Worm (Caenorhabditis elegans) whole organism, L3 larva: Measurements from ENCODE around the gene F49F1.11.
"Not testable (repeated sequence)": the region's sequence is repeated elsewhere in the genome, so short reads cannot be mapped to it uniquely, and the experiment has no call there.

Source experiments
- R02D3.7 ChIP-seq: fragments of 150-350 bp; optimal IDR thresholded peaks from 2 replicates; lab custom pipeline; 2014; ENCODE audit warnings: missing biosample characterization, missing genetic modification characterization
- ama-1 ChIP-seq: fragments of 150-350 bp; optimal IDR thresholded peaks from 2 replicates; lab custom pipeline; 2018
- ceh-28 ChIP-seq: fragments of 150-350 bp; optimal IDR thresholded peaks from 2 replicates; lab custom pipeline; 2014; ENCODE audit warnings: missing biosample characterization, missing genetic modification reagents, missing genetic modification characterization
- ceh-82 ChIP-seq: fragments of 150-350 bp; optimal IDR thresholded peaks from 2 replicates; lab custom pipeline; 2014; ENCODE audit warnings: missing biosample characterization, missing genetic modification characterization
- ceh-9 ChIP-seq: sonication (generic microtip); optimal IDR thresholded peaks from 2 replicates; lab custom pipeline; 2018; ENCODE audit warnings: missing biosample characterization, missing genetic modification characterization
- daf-12 ChIP-seq: fragments of 150-350 bp; optimal IDR thresholded peaks from 2 replicates; lab custom pipeline; 2014; ENCODE audit warnings: missing biosample characterization, missing genetic modification reagents, missing genetic modification characterization
- egl-27 ChIP-seq: sonication (generic microtip); optimal IDR thresholded peaks from 4 replicates; lab custom pipeline; 2017; ENCODE audit warnings: missing biosample characterization, missing genetic modification reagents, missing genetic modification characterization
- elt-1 ChIP-seq: fragments of 150-350 bp; optimal IDR thresholded peaks from 2 replicates; lab custom pipeline; 2014; ENCODE audit warnings: missing biosample characterization, missing genetic modification characterization
- elt-3 ChIP-seq, 3 experiments: fragments of 150-350 bp in 1 of 3; sonication (generic microtip) in 2 of 3; optimal IDR thresholded peaks; 2 replicates in 2 of 3; 4 replicates in 1 of 3; lab custom pipeline; 2014 to 2017; ENCODE audit warnings: missing biosample characterization in 3 of 3, missing genetic modification characterization in 3 of 3
- fkh-2 ChIP-seq: fragments of 150-350 bp; optimal IDR thresholded peaks from 2 replicates; lab custom pipeline; 2014; ENCODE audit warnings: missing biosample characterization, missing genetic modification reagents, missing genetic modification characterization
- jun-1 ChIP-seq: fragments of 150-350 bp; optimal IDR thresholded peaks from 2 replicates; lab custom pipeline; 2014; ENCODE audit warnings: missing biosample characterization, missing genetic modification reagents, missing genetic modification characterization
- lin-15B ChIP-seq: fragments of 150-350 bp; optimal IDR thresholded peaks from 2 replicates; lab custom pipeline; 2014; ENCODE audit warnings: missing biosample characterization, missing genetic modification characterization
- mdl-1 ChIP-seq: fragments of 150-350 bp; optimal IDR thresholded peaks from 2 replicates; lab custom pipeline; 2014; ENCODE audit warnings: missing biosample characterization, missing genetic modification characterization
- nfya-1 ChIP-seq: sonication (generic microtip); optimal IDR thresholded peaks from 2 replicates; lab custom pipeline; 2017; ENCODE audit warnings: missing genetic modification characterization, mild to moderate bottlenecking, missing compliant biosample characterization, antibody characterized with exemption, moderate library complexity; ENCODE audit not compliant: insufficient read depth
- nhr-11 ChIP-seq: fragments of 150-350 bp; optimal IDR thresholded peaks from 2 replicates; lab custom pipeline; 2014; ENCODE audit warnings: missing biosample characterization, missing genetic modification characterization
- nhr-23 ChIP-seq: fragments of 150-350 bp; optimal IDR thresholded peaks from 2 replicates; lab custom pipeline; 2014; ENCODE audit warnings: missing biosample characterization, missing genetic modification reagents, missing genetic modification characterization
- nhr-237 ChIP-seq: fragments of 150-350 bp; optimal IDR thresholded peaks from 2 replicates; lab custom pipeline; 2014; ENCODE audit warnings: missing biosample characterization, missing genetic modification characterization
- nhr-28 ChIP-seq: fragments of 150-350 bp; optimal IDR thresholded peaks from 2 replicates; lab custom pipeline; 2014; ENCODE audit warnings: missing biosample characterization, missing genetic modification characterization
- nhr-43 ChIP-seq: sonication (generic microtip); optimal IDR thresholded peaks from 2 replicates; lab custom pipeline; 2016; ENCODE audit warnings: mild to moderate bottlenecking, missing genetic modification characterization, missing compliant biosample characterization; ENCODE audit not compliant: poor library complexity, severe bottlenecking
- nhr-77 ChIP-seq: fragments of 150-350 bp; optimal IDR thresholded peaks from 2 replicates; lab custom pipeline; 2014; ENCODE audit warnings: missing biosample characterization, missing genetic modification characterization
- pqm-1 ChIP-seq: fragments of 150-350 bp; optimal IDR thresholded peaks from 2 replicates; lab custom pipeline; 2017; ENCODE audit warnings: missing biosample characterization, missing genetic modification characterization, inconsistent platforms
- snpc-4 ChIP-seq: fragments of 150-350 bp; optimal IDR thresholded peaks from 2 replicates; lab custom pipeline; 2014; ENCODE audit warnings: missing biosample characterization, missing genetic modification characterization
- unc-39 ChIP-seq: sonication (generic microtip); optimal IDR thresholded peaks from 4 replicates; lab custom pipeline; 2017; ENCODE audit warnings: missing biosample characterization, missing genetic modification characterization
- unc-62 ChIP-seq: fragments of 150-350 bp; sonication (generic microtip); optimal IDR thresholded peaks from 4 replicates; lab custom pipeline; 2014; ENCODE audit warnings: missing biosample characterization, missing genetic modification reagents, missing genetic modification characterization
- zag-1 ChIP-seq: fragments of 150-350 bp; optimal IDR thresholded peaks from 2 replicates; lab custom pipeline; 2014; ENCODE audit warnings: missing biosample characterization, missing genetic modification characterization
- ztf-11 ChIP-seq: fragments of 150-350 bp; optimal IDR thresholded peaks from 2 replicates; lab custom pipeline; 2014; ENCODE audit warnings: missing biosample characterization, missing genetic modification characterization

The F49F1.11 gene

ce11 chrIV:4141311-4141710 lies at the start of gene F49F1.11:
F49F1.11 (minus strand) TSS chrIV:4141411.
- TF ChIP-seq mdl-1 (tag; lab: Kevin White, UChicago) (no peak), ceh-28 (tag; lab: Kevin White, UChicago) (no peak), elt-1 (tag; lab: Kevin White, UChicago) (no peak), nhr-11 (tag; lab: Kevin White, UChicago) (no peak), R02D3.7 (tag; lab: Kevin White, UChicago) (no peak)

ce11 chrIV:4186099-4186498 lies 44.9 kb upstream of the F49F1.11 start, which contains the start of gene K08D10.11:
K08D10.11 (minus strand) TSS chrIV:4186199.
- TF ChIP-seq unc-62 (GFP tag; lab: Kevin White, UChicago); fkh-2 (tag; lab: Kevin White, UChicago); nhr-28 (tag; lab: Kevin White, UChicago): not testable (repeated sequence)

ce11 chrIV:4184767-4185166 lies 43.6 kb upstream of the F49F1.11 start:
- TF ChIP-seq nhr-43 (tag; lab: Kevin White, UChicago) (peak; percentile 11), lin-15B (tag; lab: Kevin White, UChicago) (peak; percentile 61)
- TF ChIP-seq, all 47 proteins: peak for 2; not testable (repeated sequence) for 45

ce11 chrIV:4178424-4178823 lies 37.2 kb upstream of the F49F1.11 start, which contains the start of gene tsen-34:
tsen-34 (plus strand) TSS chrIV:4178457.
- no peak for TF ChIP-seq nhr-23

- TF ChIP-seq snpc-4 (tag; lab: Kevin White, UChicago) (no peak), lin-15B (tag; lab: Kevin White, UChicago) (peak; percentile 19)
Measured at ce11 chrIV:4177560-4177959, 36.3 kb upstream of the F49F1.11 start.

ce11 chrIV:4176659-4177058 lies 35.4 kb upstream of the F49F1.11 start:
- TF ChIP-seq egl-27 (tag; lab: Kevin White, UChicago): no peak
- TF ChIP-seq nfya-1 (tag; lab: Kevin White, UChicago): no peak
- no peak for TF ChIP-seq nhr-77

- no peak for TF ChIP-seq lin-15B (tag; lab: Kevin White, UChicago)
- no peak for TF ChIP-seq elt-3 (tag; optimal IDR thresholded peaks at IDR 0.05; lab: Kevin White, UChicago)
- no peak for TF ChIP-seq ceh-82
- TF ChIP-seq ztf-11 (tag; lab: Kevin White, UChicago): no peak
- no peak for TF ChIP-seq unc-39
- no peak for TF ChIP-seq ceh-9 (tag; lab: Kevin White, UChicago)
- TF ChIP-seq pqm-1: no peak
Measured at ce11 chrIV:4176088-4176487, 34.9 kb upstream of the F49F1.11 start, which contains the start of gene dnj-15. dnj-15 (plus strand) TSS chrIV:4176388.

ce11 chrIV:4173789-4174188 lies 32.6 kb upstream of the F49F1.11 start, which contains the start of gene rnp-3:
rnp-3 (plus strand) TSS chrIV:4174089.
- no peak for TF ChIP-seq nhr-77
- no peak for TF ChIP-seq pqm-1
- no peak for TF ChIP-seq jun-1 (tag; lab: Kevin White, UChicago)
- no peak for TF ChIP-seq daf-12 (tag; lab: Kevin White, UChicago)
- TF ChIP-seq nhr-237 (tag; lab: Kevin White, UChicago): no peak
- no peak for TF ChIP-seq zag-1

- TF ChIP-seq ama-1 (lab: Kevin White, UChicago) (no peak), elt-3 (tag; optimal IDR thresholded peaks at IDR 0.05; lab: Kevin White, UChicago) (no peak)
Measured at ce11 chrIV:4172242-4172641, 31.0 kb upstream of the F49F1.11 start.
